Worm (Caenorhabditis elegans) whole organism, L4 larva: ENCODE results near the gene atg-16.2.

Experiments used
- dpl-1 ChIP-seq: fragments of 150-350 bp; optimal IDR thresholded peaks from 2 replicates; lab custom pipeline; 2014; ENCODE audit warnings: missing biosample characterization, missing genetic modification reagents, missing genetic modification characterization
- mdl-1 ChIP-seq, 2 experiments: fragments of 150-350 bp in 1 of 2; sonication (generic microtip) in 1 of 2; optimal IDR thresholded peaks; 2 replicates each; lab custom pipeline; 2014 to 2017; ENCODE audit warnings: missing biosample characterization in 2 of 2, missing genetic modification characterization in 2 of 2
- mxl-2 ChIP-seq: fragments of 200-800 bp; sonication (Bioruptor generic); conservative IDR thresholded peaks from 2 replicates; pipeline ENCODE4 v1.3.6; 2022; ENCODE audit warnings: missing genetic modification reagents, missing genetic modification characterization, missing compliant biosample characterization
- php-3 ChIP-seq: fragments of 200-800 bp; sonication (Bioruptor generic); IDR thresholded peaks from 2 replicates; pipeline ENCODE4 v1.3.6; 2022; ENCODE audit warnings: missing genetic modification reagents, missing genetic modification characterization, missing compliant biosample characterization
- unc-39 ChIP-seq: sonication (generic microtip); optimal IDR thresholded peaks from 2 replicates; lab custom pipeline; 2017; ENCODE audit warnings: missing biosample characterization, missing genetic modification characterization
- zag-1 ChIP-seq: fragments of 150-350 bp; optimal IDR thresholded peaks from 2 replicates; lab custom pipeline; 2014; ENCODE audit warnings: missing biosample characterization, missing genetic modification characterization

DNA sequence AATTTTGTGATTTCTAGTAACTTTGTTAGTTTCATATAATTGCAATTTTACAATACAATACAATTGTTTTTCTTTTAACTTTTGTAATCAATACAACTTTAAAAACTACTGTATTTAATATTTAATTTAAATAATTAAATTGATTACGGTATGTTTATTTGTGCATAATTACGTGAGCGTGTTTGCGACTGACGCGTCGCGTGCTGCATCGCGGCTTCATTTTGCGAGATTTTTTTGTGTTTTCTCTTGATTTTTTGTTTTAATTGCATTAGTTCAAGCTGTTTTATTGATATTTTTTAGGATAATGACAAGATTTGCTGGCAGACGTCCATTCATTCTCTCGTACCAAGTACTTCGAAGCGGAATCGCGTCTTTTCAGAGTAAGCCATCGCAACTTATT, 23.5 kb upstream of the atg-16.2 start, which contains the start of gene T28D9.4:
- TF ChIP-seq dpl-1 (GFP tag; lab: Kevin White, UChicago) (no peak), mxl-2 (no peak), zag-1 (tag; lab: Kevin White, UChicago) (no peak), unc-39 (no peak), mdl-1 (tag; optimal IDR thresholded peaks at IDR 0.05; lab: Kevin White, UChicago) (no peak), php-3 (GFP tag; lab: Robert Waterston, UW) (no peak)
